Worm (Caenorhabditis elegans) whole organism, midembryonic: ENCODE measurements around the gene F22F7.4.

Experiments
- flt-1 ChIP-seq: fragments of 200-800 bp; sonication (Bioruptor generic); IDR thresholded peaks from 2 replicates; pipeline ENCODE4 v1.3.6; 2022; ENCODE audit warnings: missing genetic modification characterization, missing compliant biosample characterization
- med-1 ChIP-seq: sonication (generic microtip); optimal IDR thresholded peaks from 2 replicates; lab custom pipeline; 2017; ENCODE audit warnings: missing genetic modification characterization, mild to moderate bottlenecking, missing compliant biosample characterization, antibody characterized with exemption, missing genetic modification reagents; ENCODE audit not compliant: insufficient read depth

- no peak for TF ChIP-seq med-1 (GFP tag; lab: Kevin White, UChicago)
- TF ChIP-seq flt-1 (GFP tag; lab: Robert Waterston, UW), result no peak
Measured at ce11 chrV:2146795-2147194, 40.9 kb upstream of the F22F7.4 start, which contains the start of gene srbc-20.
